Fruit fly (Drosophila melanogaster) whole organism, embryonic: ENCODE data around the gene CG3301.

Experiments used
- CG17385 ChIP-seq: fragments of 200-800 bp; sonication (Bioruptor generic); optimal IDR thresholded peaks from 3 replicates; lab custom pipeline; 2018; ENCODE audit warnings: missing biosample characterization, mild to moderate bottlenecking, missing genetic modification characterization
- ftz-f1 ChIP-seq: fragments of 200-800 bp; sonication (Bioruptor generic); optimal IDR thresholded peaks from 2 replicates; lab custom pipeline; 2016; ENCODE audit warnings: missing biosample characterization, missing genetic modification characterization
- pho ChIP-seq: fragments of 200-800 bp; sonication (Bioruptor generic); optimal IDR thresholded peaks from 2 replicates; lab custom pipeline; 2016; ENCODE audit warnings: missing biosample characterization, missing genetic modification characterization

dm6 chr3R:21295004-21295403 is 19.0 kb upstream of the CG3301 start:
- TF ChIP-seq pho (GFP tag; lab: Kevin White, UChicago) (no peak), ftz-f1 (no peak), CG17385 (GFP tag; lab: Kevin White, UChicago) (no peak)
